Worm (Caenorhabditis elegans): ENCODE measurements around the gene K10B4.1.

DNA sequence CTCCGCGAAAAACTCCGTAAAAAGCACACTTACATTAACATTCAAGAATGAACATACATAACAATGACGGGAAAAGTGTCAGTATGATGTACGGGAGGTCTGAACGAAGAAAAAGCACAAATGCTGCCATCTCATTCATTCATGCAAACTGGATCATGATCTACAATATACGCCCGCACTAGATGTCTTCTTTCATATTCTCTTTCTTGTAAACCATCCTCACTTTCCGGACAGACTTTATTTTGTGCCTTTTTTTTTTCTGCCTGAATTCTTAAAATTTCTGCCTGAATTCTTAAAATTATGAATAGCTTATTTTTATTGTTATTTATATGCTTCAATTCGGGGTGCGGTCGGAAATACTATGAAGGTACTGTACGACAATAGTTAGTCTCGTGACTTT, at the start of gene K10B4.1:
- TF ChIP-seq tab-1 (GFP tag; IDR thresholded peaks at IDR 0.05) = no peak
- no peak for TF ChIP-seq klf-2 (GFP tag; conservative IDR thresholded peaks at IDR 0.05)
- TF ChIP-seq ztf-29 (GFP tag; IDR thresholded peaks at IDR 0.05) = no peak
- no peak for TF ChIP-seq ztf-23 (GFP tag; IDR thresholded peaks at IDR 0.05)
- no peak for TF ChIP-seq ref-1 (GFP tag; conservative IDR thresholded peaks at IDR 0.05)
- TF ChIP-seq med-1 (GFP tag; optimal IDR thresholded peaks at IDR 0.05; ENCODE audit: insufficient read depth) = no peak
